Fruit fly (Drosophila melanogaster): ENCODE results near the gene C1GalTA.

DNA sequence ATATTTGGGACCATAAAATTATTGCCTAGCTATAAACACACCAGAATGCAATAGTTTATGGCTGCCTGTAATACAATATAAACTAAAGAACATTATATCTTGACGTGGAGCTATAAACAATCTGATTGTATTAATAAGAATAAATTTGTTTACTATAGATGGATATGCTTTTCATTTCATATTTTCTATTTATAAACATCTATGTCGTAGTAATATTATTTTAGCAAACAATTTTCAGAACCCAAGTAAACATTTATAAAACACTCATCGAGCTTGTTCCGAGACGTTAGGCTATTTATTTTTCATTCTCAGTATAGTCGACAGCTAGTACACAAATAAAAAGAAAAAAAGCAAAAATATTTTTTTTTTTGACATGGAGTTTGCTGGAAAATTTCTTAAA is 29.3 kb upstream of the C1GalTA start, which contains the start of gene CG18662:
- no peak for TF ChIP-seq kay (GFP tag; optimal IDR thresholded peaks at IDR 0.05)
- TF ChIP-seq sqz (GFP tag; optimal IDR thresholded peaks at IDR 0.05), result no peak
- no peak for TF ChIP-seq CG4360 (GFP tag; IDR thresholded peaks at IDR 0.05)

All from whole organism, embryonic.